Worm (Caenorhabditis elegans): ENCODE data around the gene spp-27.

DNA sequence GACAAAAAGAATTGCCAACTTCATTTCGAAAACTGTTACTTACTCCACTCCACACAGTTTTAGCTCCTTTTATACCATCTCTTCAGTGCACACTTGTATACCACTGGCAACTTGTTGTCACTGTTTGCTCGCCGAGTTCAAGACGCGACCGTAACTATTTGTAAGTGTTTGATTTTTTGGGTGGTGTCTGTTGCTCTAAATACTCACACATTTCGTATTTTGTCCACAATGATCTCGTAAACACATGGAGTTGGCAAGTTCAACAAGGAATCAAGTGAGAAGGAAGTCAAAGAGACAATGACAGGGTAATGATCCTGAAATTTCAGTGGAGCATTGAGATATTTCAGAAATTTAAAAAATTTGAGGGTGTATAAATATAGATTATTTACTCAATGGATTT, 23.9 kb downstream of the spp-27 start, which contains the start of gene hpo-26:
- TF ChIP-seq fos-1 (tag; optimal IDR thresholded peaks at IDR 0.05) (no peak), nhr-237 (tag; optimal IDR thresholded peaks at IDR 0.05) (no peak), unc-62 (GFP tag; optimal IDR thresholded peaks at IDR 0.05) (no peak), mef-2 (tag; optimal IDR thresholded peaks at IDR 0.05) (no peak), C16A3.4 (tag; optimal IDR thresholded peaks at IDR 0.05) (no peak), lir-3 (tag; optimal IDR thresholded peaks at IDR 0.05; ENCODE audit: poor library complexity) (no peak), hlh-17 (GFP tag; optimal IDR thresholded peaks at IDR 0.05; ENCODE audit: borderline replicate concordance) (no peak), hlh-4 (tag; optimal IDR thresholded peaks at IDR 0.05) (no peak), mdl-1 (tag; optimal IDR thresholded peaks at IDR 0.05) (no peak), elt-2 (tag; optimal IDR thresholded peaks at IDR 0.05) (no peak), sup-37 (GFP tag; optimal IDR thresholded peaks at IDR 0.05) (no peak), zag-1 (tag; optimal IDR thresholded peaks at IDR 0.05) (no peak), nhr-11 (tag; optimal IDR thresholded peaks at IDR 0.05) (no peak)

All from whole organism, L1 larva.